Worm (Caenorhabditis elegans) whole organism, L1 larva: ENCODE data around the gene R02F11.2.

Experiments used
- isw-1 ChIP-seq: fragments of 200-800 bp; sonication (Bioruptor generic); IDR thresholded peaks from 2 replicates; pipeline ENCODE4 v1.3.6; 2022; ENCODE audit warnings: missing genetic modification characterization, missing compliant biosample characterization
- lin-35 ChIP-seq, 2 experiments: fragments of 150-350 bp; optimal IDR thresholded peaks; 2 replicates each; lab custom pipeline; 2014; ENCODE audit warnings: missing biosample characterization in 2 of 2, missing genetic modification characterization in 2 of 2, missing genetic modification reagents in 2 of 2
- nhr-12 ChIP-seq: sonication (generic microtip); optimal IDR thresholded peaks from 2 replicates; lab custom pipeline; 2017; ENCODE audit warnings: missing biosample characterization, missing genetic modification characterization

DNA sequence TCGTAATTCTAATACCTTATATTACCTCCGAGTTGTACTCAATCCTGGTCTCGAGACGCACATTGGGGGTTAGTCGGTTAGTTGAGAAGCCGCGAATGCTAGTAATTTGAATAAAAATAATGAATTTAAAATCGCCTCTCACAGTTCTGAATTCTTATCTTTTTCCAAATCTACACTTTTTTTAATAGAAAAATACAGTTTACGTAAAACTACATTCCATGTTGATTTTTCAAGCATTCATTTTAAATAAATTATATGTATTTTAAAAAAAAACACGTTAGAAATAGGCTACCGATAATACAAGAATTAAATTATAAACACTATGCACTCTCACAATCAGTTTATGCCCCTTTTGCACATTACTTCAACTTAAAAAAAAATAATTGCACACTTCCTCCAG is 24.8 kb upstream of the R02F11.2 start, which contains the start of gene C18G1.9:
- TF ChIP-seq lin-35 (GFP tag; optimal IDR thresholded peaks at IDR 0.05; lab: Kevin White, UChicago) (no peak), isw-1 (GFP tag; lab: Robert Waterston, UW) (no peak), nhr-12 (tag; lab: Kevin White, UChicago) (no peak)
